Fruit fly (Drosophila melanogaster): ENCODE data around the gene mbf1.

- TF ChIP-seq CTCF (optimal IDR thresholded peaks at IDR 0.05) (no peak), CG8478 (optimal IDR thresholded peaks at IDR 0.05) (no peak)
Observed at dm6 chr3L:16626199-16626598, 52.0 kb downstream of the mbf1 start.
